Worm (Caenorhabditis elegans) whole organism, L1 larva: Measurements from ENCODE around the gene swt-4.

ENCODE experiments used
- alr-1 ChIP-seq: fragments of 200-800 bp; sonication (Bioruptor generic); optimal IDR thresholded peaks from 2 replicates; lab custom pipeline; 2018; ENCODE audit warnings: borderline replicate concordance, mild to moderate bottlenecking, missing genetic modification characterization, missing compliant biosample characterization
- aly-2 ChIP-seq: fragments of 150-350 bp; optimal IDR thresholded peaks from 2 replicates; lab custom pipeline; 2014; ENCODE audit warnings: missing biosample characterization, missing genetic modification characterization
- ama-1 ChIP-seq: fragments of 150-350 bp; optimal IDR thresholded peaks from 2 replicates; lab custom pipeline; 2014
- elt-3 ChIP-seq, 6 experiments: fragments of 150-350 bp in 1 of 6; sonication (generic microtip); optimal IDR thresholded peaks; 2 replicates each; lab custom pipeline; 2017 to 2018; ENCODE audit warnings: missing biosample characterization in 6 of 6, missing genetic modification characterization in 6 of 6, inconsistent platforms in 1 of 6
- fkh-10 ChIP-seq: sonication (generic microtip); optimal IDR thresholded peaks from 2 replicates; lab custom pipeline; 2017; ENCODE audit warnings: missing biosample characterization, missing genetic modification reagents, missing genetic modification characterization
- fos-1 ChIP-seq: fragments of 150-350 bp; optimal IDR thresholded peaks from 2 replicates; lab custom pipeline; 2014; ENCODE audit warnings: missing biosample characterization, missing genetic modification characterization
- lin-15B ChIP-seq: fragments of 150-350 bp; sonication (generic microtip); optimal IDR thresholded peaks from 3 replicates; lab custom pipeline; 2014; ENCODE audit warnings: missing biosample characterization, missing genetic modification characterization
- nhr-19 ChIP-seq: fragments of 200-800 bp; sonication (Bioruptor generic); conservative IDR thresholded peaks from 2 replicates; pipeline ENCODE4 v1.3.6; 2022; ENCODE audit warnings: missing genetic modification characterization, missing compliant biosample characterization
- nhr-237 ChIP-seq: fragments of 150-350 bp; optimal IDR thresholded peaks from 2 replicates; lab custom pipeline; 2014; ENCODE audit warnings: missing biosample characterization, missing genetic modification characterization
- nhr-77 ChIP-seq: fragments of 150-350 bp; optimal IDR thresholded peaks from 2 replicates; lab custom pipeline; 2014; ENCODE audit warnings: missing biosample characterization, missing genetic modification characterization
- pqm-1 ChIP-seq: sonication (generic microtip); optimal IDR thresholded peaks from 3 replicates; lab custom pipeline; 2017; ENCODE audit warnings: missing biosample characterization, missing genetic modification characterization
- unc-62 ChIP-seq: fragments of 150-350 bp; optimal IDR thresholded peaks from 2 replicates; lab custom pipeline; 2014; ENCODE audit warnings: missing biosample characterization, missing genetic modification reagents, missing genetic modification characterization
- ztf-11 ChIP-seq, 2 experiments: sonication (generic microtip); optimal IDR thresholded peaks; 2 replicates each; lab custom pipeline; 2016 to 2017; ENCODE audit warnings: missing genetic modification characterization in 2 of 2, missing biosample characterization in 1 of 2, missing compliant biosample characterization in 1 of 2

DNA sequence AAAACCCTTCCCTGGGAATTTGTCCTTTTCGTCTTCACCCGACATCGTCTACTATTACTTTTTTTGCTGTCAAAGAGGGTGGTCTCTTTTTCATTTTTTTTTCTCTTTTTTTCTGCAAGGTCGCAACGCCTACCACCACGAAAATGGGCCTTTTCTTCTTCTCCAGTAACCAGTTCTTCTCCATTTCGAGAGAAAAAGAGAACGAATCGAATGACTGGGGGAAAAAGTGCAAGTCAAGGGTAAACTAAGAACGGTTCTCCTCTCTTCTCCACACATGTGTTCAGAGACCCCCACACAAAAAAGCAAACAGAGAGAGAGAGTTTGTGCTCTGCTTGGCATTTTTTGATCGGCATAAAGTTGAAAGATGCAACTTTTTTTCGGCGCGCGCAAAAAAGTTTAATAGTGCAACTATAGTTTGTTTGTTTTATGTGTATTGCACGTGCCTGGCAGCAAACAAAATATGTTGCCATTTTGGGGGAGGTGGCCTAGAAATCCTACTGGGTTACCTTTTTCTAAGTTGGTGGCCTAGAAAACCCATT is 7.6 kb upstream of the swt-4 start:
- TF ChIP-seq fos-1 (tag; lab: Kevin White, UChicago): no peak
- no peak for TF ChIP-seq elt-3 (tag; optimal IDR thresholded peaks at IDR 0.05; lab: Kevin White, UChicago)
- no peak for TF ChIP-seq nhr-19 (GFP tag; lab: Robert Waterston, UW)
- no peak for TF ChIP-seq unc-62 (GFP tag; lab: Kevin White, UChicago)
- TF ChIP-seq lin-15B (tag; lab: Kevin White, UChicago): no peak
- TF ChIP-seq aly-2 (tag; lab: Kevin White, UChicago): no peak
- TF ChIP-seq nhr-237 (tag; lab: Kevin White, UChicago): no peak
- no peak for TF ChIP-seq nhr-77 (tag; lab: Kevin White, UChicago)
- TF ChIP-seq fkh-10 (GFP tag; lab: Kevin White, UChicago): no peak
- no peak for TF ChIP-seq ama-1 (lab: Kevin White, UChicago)
- TF ChIP-seq ztf-11 (tag; optimal IDR thresholded peaks at IDR 0.05; lab: Kevin White, UChicago): no peak
- TF ChIP-seq pqm-1 (tag; lab: Kevin White, UChicago): no peak
- TF ChIP-seq alr-1: no peak
